Fruit fly (Drosophila melanogaster): ENCODE data around the gene CG32119.
A peak's percentile ranks its signal among the peaks of the same experiment; 100 is the strongest.

Gene CG32119

dm6 chr3L:13214603-13215453 is 33.7 kb downstream of the CG32119 start (continued):
- peak; percentile 47 for TF ChIP-seq CG4318 (GFP tag; optimal IDR thresholded peaks at IDR 0.05)
- TF ChIP-seq topi (GFP tag; optimal IDR thresholded peaks at IDR 0.05): peak; percentile 17
- no peak for TF ChIP-seq Hr38 (GFP tag; optimal IDR thresholded peaks at IDR 0.05)
- TF ChIP-seq Sox15 (GFP tag; optimal IDR thresholded peaks at IDR 0.05): no peak
- peak; percentile 76 for TF ChIP-seq CG15336 (GFP tag; IDR thresholded peaks at IDR 0.05)
- peak; percentile 78 for TF ChIP-seq svp (GFP tag)
- peak; percentile 46 for TF ChIP-seq CG6808 (GFP tag; optimal IDR thresholded peaks at IDR 0.05)
- no peak for TF ChIP-seq vri (GFP tag; optimal IDR thresholded peaks at IDR 0.05)
- peak; percentile 86 for TF ChIP-seq Eip78C (GFP tag)
- TF ChIP-seq CG8119 (GFP tag; IDR thresholded peaks at IDR 0.05): peak; percentile 52; the same call in 2 of the 3 replicates
- TF ChIP-seq Ets21C (GFP tag; optimal IDR thresholded peaks at IDR 0.05): no peak

dm6 chr3L:13213360-13213759 is 35.1 kb downstream of the CG32119 start:
- peak; percentile 77 for TF ChIP-seq fkh (GFP tag; optimal IDR thresholded peaks at IDR 0.05)
- peak; percentile 70 for TF ChIP-seq CG7368 (GFP tag; optimal IDR thresholded peaks at IDR 0.05)
- peak; percentile 86 for TF ChIP-seq Hr39 (GFP tag; optimal IDR thresholded peaks at IDR 0.05)
- peak; percentile 74 for TF ChIP-seq Hr4 (GFP tag; optimal IDR thresholded peaks at IDR 0.05)
- TF ChIP-seq CG11294 (GFP tag; IDR thresholded peaks at IDR 0.05): no peak
- TF ChIP-seq cyc (GFP tag; optimal IDR thresholded peaks at IDR 0.05): peak; percentile 86
- TF ChIP-seq net (GFP tag; optimal IDR thresholded peaks at IDR 0.05): peak; percentile 62
- TF ChIP-seq CG8632 (GFP tag; optimal IDR thresholded peaks at IDR 0.05): peak; percentile 29
- TF ChIP-seq Smox (GFP tag; optimal IDR thresholded peaks at IDR 0.05): peak; percentile 75
- peak; percentile 36 for TF ChIP-seq CG8319 (GFP tag; optimal IDR thresholded peaks at IDR 0.05)
- peak; percentile 69 for TF ChIP-seq topi (GFP tag; optimal IDR thresholded peaks at IDR 0.05)
- TF ChIP-seq CG6792 (GFP tag; optimal IDR thresholded peaks at IDR 0.05): peak; percentile 52
- TF ChIP-seq Sox102F (GFP tag; optimal IDR thresholded peaks at IDR 0.05): peak; percentile 85
- peak; percentile 29 for TF ChIP-seq CG6276 (GFP tag; optimal IDR thresholded peaks at IDR 0.05)
- TF ChIP-seq Gug (GFP tag; IDR thresholded peaks at IDR 0.05): peak; percentile 54
- no peak for TF ChIP-seq dsx (GFP tag; optimal IDR thresholded peaks at IDR 0.05; ENCODE audit: poor library complexity, severe bottlenecking)
- TF ChIP-seq dac (GFP tag; optimal IDR thresholded peaks at IDR 0.05): no peak
- TF ChIP-seq Ets96B (tag; optimal IDR thresholded peaks at IDR 0.05): no peak
- TF ChIP-seq Eip93F (GFP tag; optimal IDR thresholded peaks at IDR 0.05): no peak
- TF ChIP-seq pdm3 (GFP tag; optimal IDR thresholded peaks at IDR 0.05): peak; percentile 84
- peak; percentile 36 for TF ChIP-seq CG34406 (GFP tag; optimal IDR thresholded peaks at IDR 0.05)
- TF ChIP-seq achi (GFP tag; optimal IDR thresholded peaks at IDR 0.05): peak; percentile 69
- TF ChIP-seq Met (GFP tag; optimal IDR thresholded peaks at IDR 0.05): peak; percentile 86
- peak; percentile 59; the same call in 2 of the 3 replicates for TF ChIP-seq eg (GFP tag; IDR thresholded peaks at IDR 0.05)
- peak; percentile 69 for TF ChIP-seq vri (GFP tag; optimal IDR thresholded peaks at IDR 0.05)
- peak; percentile 70 for TF ChIP-seq Eip75B (GFP tag; optimal IDR thresholded peaks at IDR 0.05)
- peak; percentile 55 for TF ChIP-seq Eip78C (GFP tag)
- TF ChIP-seq acj6 (GFP tag; optimal IDR thresholded peaks at IDR 0.05): peak; percentile 66
- peak; percentile 46 for TF ChIP-seq CG11902 (GFP tag; optimal IDR thresholded peaks at IDR 0.05)
- no peak for TF ChIP-seq Hr38 (GFP tag; optimal IDR thresholded peaks at IDR 0.05)
- TF ChIP-seq OdsH (GFP tag; optimal IDR thresholded peaks at IDR 0.05): peak; percentile 69
- peak; percentile 55 for TF ChIP-seq spab (GFP tag; optimal IDR thresholded peaks at IDR 0.05)
- TF ChIP-seq Sox14 (GFP tag; optimal IDR thresholded peaks at IDR 0.05): peak; percentile 87
- TF ChIP-seq CG16779 (tag; optimal IDR thresholded peaks at IDR 0.05): peak; percentile 17
- peak; percentile 65 for TF ChIP-seq CG6808 (GFP tag; optimal IDR thresholded peaks at IDR 0.05)
- TF ChIP-seq CG10669 (GFP tag; optimal IDR thresholded peaks at IDR 0.05): peak; percentile 61
- no peak for TF ChIP-seq CG9139 (GFP tag; optimal IDR thresholded peaks at IDR 0.05)
- TF ChIP-seq Blimp-1 (GFP tag; optimal IDR thresholded peaks at IDR 0.05): peak; percentile 74
- peak; percentile 49 for TF ChIP-seq CG32006 (GFP tag; optimal IDR thresholded peaks at IDR 0.05)
- TF ChIP-seq CG10631 (GFP tag; optimal IDR thresholded peaks at IDR 0.05): peak; percentile 43
- TF ChIP-seq CG8119 (GFP tag; IDR thresholded peaks at IDR 0.05): peak; percentile 65
- peak in 1 of 2 experiments; percentile 23 for TF ChIP-seq ss (GFP tag; optimal IDR thresholded peaks at IDR 0.05)
- TF ChIP-seq esn (GFP tag; optimal IDR thresholded peaks at IDR 0.05): peak; percentile 79
